Worm (Caenorhabditis elegans) whole organism, young adult: ENCODE data around the gene Y45G5AM.9.

Source experiments
- B0336.3 ChIP-seq: fragments of 200-800 bp; sonication (Bioruptor generic); IDR thresholded peaks from 2 replicates; pipeline ENCODE4 v1.3.6; 2022; ENCODE audit warnings: missing genetic modification characterization, missing compliant biosample characterization
- D2030.7 ChIP-seq: fragments of 200-800 bp; sonication (Bioruptor generic); IDR thresholded peaks from 2 replicates; pipeline ENCODE4 v1.3.6; 2022; ENCODE audit warnings: missing genetic modification reagents, missing genetic modification characterization, missing compliant biosample characterization
- F10E7.11 ChIP-seq: sonication (generic microtip); optimal IDR thresholded peaks from 2 replicates; lab custom pipeline; 2017; ENCODE audit warnings: mild to moderate bottlenecking, missing genetic modification characterization, moderate library complexity, missing compliant biosample characterization
- F23B12.7 ChIP-seq: sonication (generic microtip); optimal IDR thresholded peaks from 2 replicates; lab custom pipeline; 2017; ENCODE audit warnings: missing genetic modification characterization, mild to moderate bottlenecking, missing compliant biosample characterization, antibody characterized with exemption, moderate library complexity; ENCODE audit not compliant: insufficient read depth
- F33H1.4 ChIP-seq: fragments of 200-800 bp; sonication (Bioruptor generic); IDR thresholded peaks from 2 replicates; pipeline ENCODE4 v1.3.6; 2022; ENCODE audit warnings: missing genetic modification reagents, missing genetic modification characterization, missing compliant biosample characterization
- F37B4.10 ChIP-seq: fragments of 200-800 bp; sonication (Bioruptor generic); IDR thresholded peaks from 2 replicates; pipeline ENCODE4 v1.3.6; 2022; ENCODE audit warnings: missing genetic modification characterization, missing compliant biosample characterization
- F39B2.1 ChIP-seq: fragments of 200-800 bp; sonication (Bioruptor generic); IDR thresholded peaks from 2 replicates; pipeline ENCODE4 v1.3.6; 2022; ENCODE audit warnings: missing genetic modification reagents, missing genetic modification characterization, missing compliant biosample characterization
- F49E8.2 ChIP-seq: sonication (generic microtip); optimal IDR thresholded peaks from 3 replicates; lab custom pipeline; 2017; ENCODE audit warnings: missing genetic modification characterization, mild to moderate bottlenecking, missing compliant biosample characterization, antibody characterized with exemption, moderate library complexity; ENCODE audit not compliant: insufficient read depth
- Y56A3A.18 ChIP-seq: fragments of 200-800 bp; sonication (Bioruptor generic); IDR thresholded peaks from 2 replicates; pipeline ENCODE4 v1.3.6; 2022; ENCODE audit warnings: missing genetic modification reagents, missing genetic modification characterization, missing compliant biosample characterization
- Y67H2A.10 ChIP-seq: fragments of 200-800 bp; sonication (Bioruptor generic); conservative IDR thresholded peaks from 2 replicates; pipeline ENCODE4 v1.3.6; 2022; ENCODE audit warnings: missing genetic modification reagents, missing genetic modification characterization, missing compliant biosample characterization
- ZK185.1 ChIP-seq: sonication (generic microtip); optimal IDR thresholded peaks from 2 replicates; lab custom pipeline; 2016; ENCODE audit warnings: mild to moderate bottlenecking, missing genetic modification characterization, missing compliant biosample characterization; ENCODE audit not compliant: poor library complexity, severe bottlenecking
- attf-3 ChIP-seq: fragments of 200-800 bp; sonication (Bioruptor generic); conservative IDR thresholded peaks from 2 replicates; pipeline ENCODE4 v1.3.6; 2022; ENCODE audit warnings: missing genetic modification reagents, missing genetic modification characterization, missing compliant biosample characterization
- attf-6 ChIP-seq: fragments of 200-800 bp; sonication (Bioruptor generic); IDR thresholded peaks from 2 replicates; pipeline ENCODE4 v1.3.6; 2022; ENCODE audit warnings: missing genetic modification reagents, missing genetic modification characterization, missing compliant biosample characterization
- cebp-1 ChIP-seq, 2 experiments: fragments of 200-800 bp in 1 of 2; sonication (Bioruptor generic) in 1 of 2; sonication (generic microtip) in 1 of 2; IDR thresholded peaks in 1 of 2; optimal IDR thresholded peaks in 1 of 2; 2 replicates each; pipeline versions ENCODE4 v1.3.6 to Lab custom; 2017 to 2022; ENCODE audit warnings: missing compliant biosample characterization in 2 of 2, missing genetic modification characterization in 2 of 2, mild to moderate bottlenecking in 1 of 2, missing genetic modification reagents in 1 of 2, moderate library complexity in 1 of 2
- cebp-2 ChIP-seq: fragments of 200-800 bp; sonication (Bioruptor generic); IDR thresholded peaks from 2 replicates; pipeline ENCODE4 v1.3.6; 2022; ENCODE audit warnings: missing genetic modification characterization, missing compliant biosample characterization
- ceh-40 ChIP-seq: fragments of 200-800 bp; sonication (Bioruptor generic); IDR thresholded peaks from 2 replicates; pipeline ENCODE4 v1.3.6; 2022; ENCODE audit warnings: missing genetic modification characterization, missing compliant biosample characterization
- ceh-79 ChIP-seq: sonication (generic microtip); optimal IDR thresholded peaks from 2 replicates; lab custom pipeline; 2017; ENCODE audit warnings: mild to moderate bottlenecking, missing genetic modification characterization, missing compliant biosample characterization
- ceh-91 ChIP-seq: fragments of 200-800 bp; sonication (Bioruptor generic); IDR thresholded peaks from 2 replicates; pipeline ENCODE4 v1.3.6; 2022; ENCODE audit warnings: missing genetic modification reagents, missing genetic modification characterization, missing compliant biosample characterization
- efl-1 ChIP-seq: fragments of 150-350 bp; optimal IDR thresholded peaks from 2 replicates; lab custom pipeline; 2014; ENCODE audit warnings: missing biosample characterization, missing genetic modification reagents, missing genetic modification characterization
- egrh-3 ChIP-seq: fragments of 200-800 bp; sonication (Bioruptor generic); IDR thresholded peaks from 2 replicates; pipeline ENCODE4 v1.3.6; 2022; ENCODE audit warnings: missing genetic modification reagents, missing genetic modification characterization, missing compliant biosample characterization
- ets-4 ChIP-seq: fragments of 200-800 bp; sonication (Bioruptor generic); optimal IDR thresholded peaks from 2 replicates; lab custom pipeline; 2018; ENCODE audit warnings: mild to moderate bottlenecking, missing genetic modification characterization, missing compliant biosample characterization
- him-1 ChIP-seq: sonication (generic microtip); optimal IDR thresholded peaks from 2 replicates; lab custom pipeline; 2016; ENCODE audit warnings: missing genotype, missing genetic modification reagents, missing genetic modification characterization, missing compliant biosample characterization
- hlh-12 ChIP-seq: sonication (generic microtip); optimal IDR thresholded peaks from 2 replicates; lab custom pipeline; 2016; ENCODE audit warnings: missing genetic modification characterization, missing compliant biosample characterization
- hmg-1.2 ChIP-seq: fragments of 200-800 bp; sonication (Bioruptor generic); IDR thresholded peaks from 2 replicates; pipeline ENCODE4 v1.3.6; 2022; ENCODE audit warnings: missing genetic modification reagents, missing genetic modification characterization, missing compliant biosample characterization
- let-526 ChIP-seq: fragments of 200-800 bp; sonication (Bioruptor generic); IDR thresholded peaks from 2 replicates; pipeline ENCODE4 v1.3.6; 2022; ENCODE audit warnings: missing genetic modification reagents, missing genetic modification characterization, missing compliant biosample characterization
- let-607 ChIP-seq, 2 experiments: fragments of 200-800 bp in 1 of 2; sonication (Bioruptor generic) in 1 of 2; sonication (generic microtip) in 1 of 2; optimal IDR thresholded peaks; 2 replicates each; lab custom pipeline; 2016 to 2018; ENCODE audit warnings: mild to moderate bottlenecking in 2 of 2, missing compliant biosample characterization in 2 of 2, missing genetic modification characterization in 2 of 2, moderate library complexity in 2 of 2, missing genotype in 1 of 2
- lsl-1 ChIP-seq: fragments of 200-800 bp; sonication (Bioruptor generic); optimal IDR thresholded peaks from 2 replicates; lab custom pipeline; 2018; ENCODE audit warnings: mild to moderate bottlenecking, missing genetic modification characterization, moderate library complexity, missing compliant biosample characterization
- madf-6 ChIP-seq: fragments of 200-800 bp; sonication (Bioruptor generic); IDR thresholded peaks from 2 replicates; pipeline ENCODE4 v1.3.6; 2022; ENCODE audit warnings: missing genetic modification reagents, missing genetic modification characterization, missing compliant biosample characterization
- mcd-1 ChIP-seq: fragments of 200-800 bp; sonication (Bioruptor generic); IDR thresholded peaks from 2 replicates; pipeline ENCODE4 v1.3.6; 2022; ENCODE audit warnings: missing genetic modification reagents, missing genetic modification characterization, missing compliant biosample characterization
- mes-4 ChIP-seq: sonication (generic microtip); optimal IDR thresholded peaks from 2 replicates; lab custom pipeline; 2016; ENCODE audit warnings: missing genotype, missing genetic modification characterization, missing compliant biosample characterization
- nfya-1 ChIP-seq: sonication (generic microtip); optimal IDR thresholded peaks from 2 replicates; lab custom pipeline; 2017; ENCODE audit warnings: antibody characterized with exemption, missing compliant biosample characterization, missing genetic modification characterization, borderline replicate concordance; ENCODE audit not compliant: insufficient read depth
- nfya-2 ChIP-seq: fragments of 200-800 bp; sonication (Bioruptor generic); IDR thresholded peaks from 2 replicates; pipeline ENCODE4 v1.3.6; 2022; ENCODE audit warnings: missing genetic modification reagents, missing genetic modification characterization, missing compliant biosample characterization
- nhr-120 ChIP-seq: fragments of 200-800 bp; sonication (Bioruptor generic); IDR thresholded peaks from 2 replicates; pipeline ENCODE4 v1.3.6; 2022; ENCODE audit warnings: missing genetic modification characterization, missing compliant biosample characterization
- nhr-80 ChIP-seq: sonication (generic microtip); optimal IDR thresholded peaks from 2 replicates; lab custom pipeline; 2016; ENCODE audit warnings: missing genetic modification characterization, missing compliant biosample characterization
- pbrm-1 ChIP-seq: fragments of 200-800 bp; sonication (Bioruptor generic); IDR thresholded peaks from 2 replicates; pipeline ENCODE4 v1.3.6; 2022; ENCODE audit warnings: missing genetic modification reagents, missing genetic modification characterization, missing compliant biosample characterization
- rcor-1 ChIP-seq: fragments of 200-800 bp; sonication (Bioruptor generic); IDR thresholded peaks from 2 replicates; pipeline ENCODE4 v1.3.6; 2022; ENCODE audit warnings: missing genetic modification reagents, missing genetic modification characterization, missing compliant biosample characterization
- sdz-38 ChIP-seq: sonication (generic microtip); optimal IDR thresholded peaks from 2 replicates; lab custom pipeline; 2016; ENCODE audit warnings: missing genotype, missing genetic modification characterization, missing compliant biosample characterization
- sea-2 ChIP-seq: fragments of 200-800 bp; sonication (Bioruptor generic); IDR thresholded peaks from 2 replicates; pipeline ENCODE4 v1.3.6; 2022; ENCODE audit warnings: missing genetic modification characterization, missing compliant biosample characterization
- snpc-3.4 ChIP-seq: sonication (generic microtip); optimal IDR thresholded peaks from 2 replicates; lab custom pipeline; 2017; ENCODE audit warnings: missing genetic modification characterization, mild to moderate bottlenecking, missing compliant biosample characterization, antibody characterized with exemption, moderate library complexity, missing genotype, missing genetic modification reagents
- somi-1 ChIP-seq: fragments of 200-800 bp; sonication (Bioruptor generic); optimal IDR thresholded peaks from 2 replicates; lab custom pipeline; 2018; ENCODE audit warnings: mild to moderate bottlenecking, missing genetic modification characterization, missing compliant biosample characterization
- tbp1 ChIP-seq: fragments of 200-800 bp; sonication (Bioruptor generic); optimal IDR thresholded peaks from 2 replicates; lab custom pipeline; 2018; ENCODE audit warnings: mild to moderate bottlenecking, missing genetic modification characterization, missing compliant biosample characterization
- tlf-1 ChIP-seq: fragments of 200-800 bp; sonication (Bioruptor generic); optimal IDR thresholded peaks from 2 replicates; lab custom pipeline; 2018; ENCODE audit warnings: mild to moderate bottlenecking, missing genetic modification characterization, missing compliant biosample characterization
- xnd-1 ChIP-seq: sonication (generic microtip); optimal IDR thresholded peaks from 2 replicates; lab custom pipeline; 2016; ENCODE audit warnings: missing genotype, missing genetic modification reagents, missing genetic modification characterization, missing compliant biosample characterization
- ztf-22 ChIP-seq: fragments of 200-800 bp; sonication (Bioruptor generic); optimal IDR thresholded peaks from 2 replicates; lab custom pipeline; 2018; ENCODE audit warnings: mild to moderate bottlenecking, missing genetic modification characterization, moderate library complexity, missing compliant biosample characterization
- ztf-25 ChIP-seq: fragments of 200-800 bp; sonication (Bioruptor generic); IDR thresholded peaks from 2 replicates; pipeline ENCODE4 v1.3.6; 2022; ENCODE audit warnings: missing genetic modification reagents, missing genetic modification characterization, missing compliant biosample characterization
- ztf-3 ChIP-seq: fragments of 200-800 bp; sonication (Bioruptor generic); optimal IDR thresholded peaks from 2 replicates; lab custom pipeline; 2018; ENCODE audit warnings: mild to moderate bottlenecking, missing genetic modification characterization, missing compliant biosample characterization

Gene Y45G5AM.9

ce11 chrV:4170138-4170537 lies 24.3 kb downstream of the Y45G5AM.9 start, which contains the start of gene Y45G5AM.7:
Y45G5AM.7 (minus strand) TSS chrV:4170238.
- TF ChIP-seq ztf-3 (no peak), F10E7.11 (tag; lab: Kevin White, UChicago) (no peak), cebp-1 (GFP tag; IDR thresholded peaks at IDR 0.05; lab: Robert Waterston, UW) (no peak), cebp-1 (tag; optimal IDR thresholded peaks at IDR 0.05; lab: Kevin White, UChicago) (no peak), cebp-2 (no peak), sea-2 (GFP tag; lab: Robert Waterston, UW) (no peak), F39B2.1 (GFP tag; lab: Robert Waterston, UW) (no peak), let-526 (GFP tag; lab: Robert Waterston, UW) (no peak), ztf-25 (GFP tag; lab: Robert Waterston, UW) (no peak), tlf-1 (GFP tag; lab: Kevin White, UChicago) (no peak), ztf-22 (no peak), pbrm-1 (GFP tag; lab: Robert Waterston, UW) (no peak), nhr-80 (tag; lab: Kevin White, UChicago) (no peak), him-1 (tag; lab: Kevin White, UChicago) (no peak), ZK185.1 (tag; lab: Kevin White, UChicago) (no peak), nfya-1 (tag; lab: Kevin White, UChicago) (no peak)
- TF ChIP-seq, all 124 proteins: peak for 0

- TF ChIP-seq ets-4 (GFP tag; lab: Kevin White, UChicago) = no peak
- TF ChIP-seq snpc-3.4 = peak; percentile 8
- no peak for TF ChIP-seq rcor-1 (GFP tag; lab: Robert Waterston, UW)
- TF ChIP-seq ceh-91 (GFP tag; lab: Robert Waterston, UW) = 0 out of 2 replicates have a peak, but pooled peaks have one; percentile 21
- peak; percentile 18 for TF ChIP-seq F49E8.2 (tag; lab: Kevin White, UChicago)
- TF ChIP-seq F23B12.7 = no peak
- TF ChIP-seq let-607 (tag; optimal IDR thresholded peaks at IDR 0.05; lab: Kevin White, UChicago) = no peak
- TF ChIP-seq Y56A3A.18 (GFP tag; lab: Robert Waterston, UW) = no peak
- no peak for TF ChIP-seq Y67H2A.10 (GFP tag; lab: Robert Waterston, UW)
- TF ChIP-seq F33H1.4 (GFP tag; lab: Robert Waterston, UW) = peak; percentile 41; the same call in 1 of the 2 replicates
- TF ChIP-seq hmg-1.2 = peak; percentile 20; the same call in 1 of the 2 replicates
- TF ChIP-seq xnd-1 (tag; lab: Kevin White, UChicago) = no peak
- no peak for TF ChIP-seq nfya-2 (GFP tag; lab: Robert Waterston, UW)
- no peak for TF ChIP-seq ZK185.1 (tag; lab: Kevin White, UChicago)
- TF ChIP-seq hlh-12 (tag; lab: Kevin White, UChicago) = no peak
- TF ChIP-seq nhr-120 (GFP tag; lab: Robert Waterston, UW) = no peak
- TF ChIP-seq tbp1 (GFP tag; lab: Kevin White, UChicago) = peak; percentile 2
- TF ChIP-seq lsl-1 (GFP tag; lab: Kevin White, UChicago) = peak; percentile 47
- peak; percentile 49 for TF ChIP-seq D2030.7 (GFP tag; lab: Robert Waterston, UW)
- no peak for TF ChIP-seq attf-3 (GFP tag; lab: Robert Waterston, UW)
- no peak for TF ChIP-seq somi-1 (GFP tag; lab: Kevin White, UChicago)
- 0 out of 2 replicates have a peak, but pooled peaks have one; percentile 29 for TF ChIP-seq attf-6 (GFP tag; lab: Robert Waterston, UW)
- TF ChIP-seq F37B4.10 (GFP tag; lab: Robert Waterston, UW) = no peak
- peak; percentile 72 for TF ChIP-seq mcd-1
- no peak for TF ChIP-seq mes-4 (tag; lab: Kevin White, UChicago)
- TF ChIP-seq egrh-3 = no peak
- TF ChIP-seq ceh-79 (tag; lab: Kevin White, UChicago) = no peak
- peak; percentile 47; the same call in 1 of the 2 replicates for TF ChIP-seq madf-6
- no peak for TF ChIP-seq cebp-1 (GFP tag; IDR thresholded peaks at IDR 0.05; lab: Robert Waterston, UW)
- no peak for TF ChIP-seq cebp-1 (tag; optimal IDR thresholded peaks at IDR 0.05; lab: Kevin White, UChicago)
- peak; percentile 24 for TF ChIP-seq efl-1 (GFP tag; lab: Kevin White, UChicago)
- no peak for TF ChIP-seq sdz-38
- no peak for TF ChIP-seq ceh-40
- no peak for TF ChIP-seq ztf-3
- TF ChIP-seq B0336.3 = no peak
Measured at ce11 chrV:4169658-4170057, 24.8 kb downstream of the Y45G5AM.9 start.
